Fruit fly (Drosophila melanogaster) whole organism, embryonic: ENCODE results near the gene CG14221.
A peak's percentile ranks its signal among the peaks of the same experiment; 100 is the strongest.

Experiments
- Bdp1 ChIP-seq: fragments of 200-800 bp; sonication (Bioruptor generic); optimal IDR thresholded peaks from 3 replicates; lab custom pipeline; 2016; ENCODE audit warnings: missing biosample characterization, missing genetic modification characterization
- C15 ChIP-seq: fragments of 200-800 bp; sonication (Bioruptor generic); IDR thresholded peaks from 3 replicates; pipeline ENCODE4 v1.3.6; 2022; ENCODE audit warnings: missing biosample characterization, missing genetic modification characterization
- CG1024 ChIP-seq: fragments of 200-800 bp; sonication (Bioruptor generic); IDR thresholded peaks from 2 replicates; pipeline ENCODE4 v1.3.6; 2022; ENCODE audit warnings: missing biosample characterization, missing genetic modification characterization
- CG11560 ChIP-seq: fragments of 200-800 bp; sonication (Bioruptor generic); IDR thresholded peaks from 3 replicates; pipeline ENCODE4 v1.3.6; 2022; ENCODE audit warnings: missing biosample characterization, missing genetic modification characterization
- CG12744 ChIP-seq: fragments of 200-800 bp; sonication (Bioruptor generic); optimal IDR thresholded peaks from 2 replicates; lab custom pipeline; 2016; ENCODE audit warnings: missing biosample characterization, missing genetic modification characterization
- CG12769 ChIP-seq: fragments of 200-800 bp; sonication (Bioruptor generic); optimal IDR thresholded peaks from 2 replicates; lab custom pipeline; 2019; ENCODE audit warnings: missing biosample characterization, mild to moderate bottlenecking, missing genetic modification characterization, moderate library complexity
- CG14050 ChIP-seq: fragments of 200-800 bp; sonication (Bioruptor generic); IDR thresholded peaks from 3 replicates; pipeline ENCODE4 v1.3.6; 2022; ENCODE audit warnings: missing biosample characterization, missing genetic modification characterization
- CG15269 ChIP-seq: fragments of 200-800 bp; sonication (Bioruptor generic); optimal IDR thresholded peaks from 2 replicates; lab custom pipeline; 2018; ENCODE audit warnings: missing biosample characterization, mild to moderate bottlenecking, missing genetic modification characterization, moderate library complexity
- CG1647 ChIP-seq: fragments of 200-800 bp; sonication (Bioruptor generic); optimal IDR thresholded peaks from 3 replicates; lab custom pipeline; 2016; ENCODE audit warnings: missing biosample characterization, missing genetic modification characterization
- CG17359 ChIP-seq: fragments of 200-800 bp; sonication (Bioruptor generic); optimal IDR thresholded peaks from 3 replicates; lab custom pipeline; 2018; ENCODE audit warnings: missing biosample characterization, mild to moderate bottlenecking, missing genetic modification characterization, moderate library complexity
- CG17568 ChIP-seq: fragments of 200-800 bp; sonication (Bioruptor generic); optimal IDR thresholded peaks from 2 replicates; lab custom pipeline; 2018; ENCODE audit warnings: missing biosample characterization, mild to moderate bottlenecking, missing genetic modification characterization, moderate library complexity
- CG2129 ChIP-seq: fragments of 200-800 bp; sonication (Bioruptor generic); IDR thresholded peaks from 2 replicates; pipeline ENCODE4 v1.3.6; 2022; ENCODE audit warnings: missing biosample characterization, missing genetic modification characterization; ENCODE audit not compliant: partially characterized antibody
- CG32767 ChIP-seq: fragments of 200-800 bp; sonication (Bioruptor generic); IDR thresholded peaks from 2 replicates; pipeline ENCODE4 v1.3.6; 2022; ENCODE audit warnings: missing biosample characterization, missing genetic modification characterization
- CG33557 ChIP-seq: fragments of 200-800 bp; sonication (Bioruptor generic); optimal IDR thresholded peaks from 2 replicates; lab custom pipeline; 2019; ENCODE audit warnings: missing biosample characterization, mild to moderate bottlenecking, missing genetic modification characterization, moderate library complexity
- CG34422 ChIP-seq: fragments of 200-800 bp; sonication (Bioruptor generic); IDR thresholded peaks from 3 replicates; pipeline ENCODE4 v1.3.6; 2022; ENCODE audit warnings: missing biosample characterization, missing genetic modification characterization
- CG3726 ChIP-seq: fragments of 200-800 bp; sonication (Bioruptor generic); IDR thresholded peaks from 3 replicates; pipeline ENCODE4, ENCODE4 v1.3.6; 2022; ENCODE audit warnings: missing biosample characterization, missing genetic modification characterization
- CG4360 ChIP-seq: fragments of 200-800 bp; sonication (Bioruptor generic); IDR thresholded peaks from 2 replicates; pipeline ENCODE4 v1.3.6; 2022; ENCODE audit warnings: missing biosample characterization, missing genetic modification characterization
- CG4617 ChIP-seq: fragments of 200-800 bp; sonication (Bioruptor generic); optimal IDR thresholded peaks from 3 replicates; lab custom pipeline; 2016; ENCODE audit warnings: missing biosample characterization, missing genetic modification characterization, borderline replicate concordance
- CG4820 ChIP-seq: fragments of 200-800 bp; sonication (Bioruptor generic); optimal IDR thresholded peaks from 3 replicates; lab custom pipeline; 2016; ENCODE audit warnings: missing biosample characterization, missing genetic modification characterization
- CG6272 ChIP-seq: fragments of 200-800 bp; sonication (Bioruptor generic); IDR thresholded peaks from 2 replicates; pipeline ENCODE4 v1.3.6; 2022; ENCODE audit warnings: missing biosample characterization, missing genetic modification characterization
- CG7839 ChIP-seq: fragments of 200-800 bp; sonication (Bioruptor generic); optimal IDR thresholded peaks from 3 replicates; lab custom pipeline; 2018; ENCODE audit warnings: missing biosample characterization, mild to moderate bottlenecking, missing genetic modification characterization, moderate library complexity
- CG7928 ChIP-seq: fragments of 200-800 bp; sonication (Bioruptor generic); optimal IDR thresholded peaks from 2 replicates; lab custom pipeline; 2017; ENCODE audit warnings: missing biosample characterization, mild to moderate bottlenecking, missing genetic modification characterization
- CG9727 ChIP-seq: fragments of 200-800 bp; sonication (Bioruptor generic); optimal IDR thresholded peaks from 3 replicates; lab custom pipeline; 2017; ENCODE audit warnings: missing biosample characterization, mild to moderate bottlenecking, missing genetic modification characterization
- CG9797 ChIP-seq: fragments of 200-800 bp; sonication (Bioruptor generic); optimal IDR thresholded peaks from 3 replicates; lab custom pipeline; 2018; ENCODE audit warnings: missing biosample characterization, mild to moderate bottlenecking, missing genetic modification characterization
- E2f1 ChIP-seq: fragments of 200-800 bp; sonication (Bioruptor generic); IDR thresholded peaks from 2 replicates; pipeline ENCODE4 v1.3.6; 2022; ENCODE audit warnings: missing biosample characterization, missing genetic modification characterization
- Fer2 ChIP-seq: fragments of 200-800 bp; sonication (Bioruptor generic); optimal IDR thresholded peaks from 2 replicates; lab custom pipeline; 2018; ENCODE audit warnings: missing biosample characterization, mild to moderate bottlenecking, missing genetic modification characterization, moderate library complexity
- Jarid2 ChIP-seq: fragments of 200-800 bp; sonication (Bioruptor generic); optimal IDR thresholded peaks from 3 replicates; lab custom pipeline; 2017; ENCODE audit warnings: mild to moderate bottlenecking, missing biosample characterization, missing genetic modification reagents, missing genetic modification characterization
- Mes4 ChIP-seq: fragments of 200-800 bp; sonication (Bioruptor generic); optimal IDR thresholded peaks from 2 replicates; lab custom pipeline; 2016; ENCODE audit warnings: missing biosample characterization, missing genetic modification characterization
- NK7.1 ChIP-seq: fragments of 200-800 bp; sonication (Bioruptor generic); optimal IDR thresholded peaks from 3 replicates; lab custom pipeline; 2016; ENCODE audit warnings: missing biosample characterization, missing genetic modification characterization
- Nf-YB ChIP-seq: fragments of 200-800 bp; sonication (Bioruptor generic); optimal IDR thresholded peaks from 3 replicates; lab custom pipeline; 2019; ENCODE audit warnings: missing biosample characterization, mild to moderate bottlenecking, missing genetic modification characterization, moderate library complexity
- Pdp1 ChIP-seq, 2 experiments: fragments of 200-800 bp; sonication (Bioruptor generic); optimal IDR thresholded peaks; 3 replicates each; lab custom pipeline; 2016; ENCODE audit warnings: missing biosample characterization in 2 of 2, missing genetic modification characterization in 2 of 2, mild to moderate bottlenecking in 1 of 2, moderate library complexity in 1 of 2
- Scr ChIP-seq: fragments of 200-800 bp; sonication (Bioruptor generic); IDR thresholded peaks from 2 replicates; pipeline ENCODE4 v1.3.6; 2022; ENCODE audit warnings: missing biosample characterization, missing genetic modification characterization; ENCODE audit not compliant: partially characterized antibody
- ac ChIP-seq: fragments of 200-800 bp; sonication (Bioruptor generic); optimal IDR thresholded peaks from 3 replicates; lab custom pipeline; 2017; ENCODE audit warnings: missing biosample characterization, mild to moderate bottlenecking, missing genetic modification characterization
- bab2 ChIP-seq: fragments of 200-800 bp; sonication (Bioruptor generic); optimal IDR thresholded peaks from 2 replicates; lab custom pipeline; 2016; ENCODE audit warnings: missing biosample characterization, missing genetic modification characterization
- dan ChIP-seq: fragments of 200-800 bp; sonication (Bioruptor generic); IDR thresholded peaks from 2 replicates; pipeline ENCODE4 v1.3.6; 2022; ENCODE audit warnings: missing biosample characterization, missing genetic modification characterization
- gem ChIP-seq: fragments of 200-800 bp; sonication (Bioruptor generic); optimal IDR thresholded peaks from 2 replicates; lab custom pipeline; 2019; ENCODE audit warnings: missing biosample characterization, mild to moderate bottlenecking, missing genetic modification characterization, moderate library complexity
- grn ChIP-seq: fragments of 200-800 bp; sonication (Bioruptor generic); optimal IDR thresholded peaks from 3 replicates; lab custom pipeline; 2017; ENCODE audit warnings: missing biosample characterization, missing genetic modification characterization
- hkb ChIP-seq, 2 experiments: fragments of 200-800 bp in 1 of 2; fragments of >200 bp in 1 of 2; sonication (Bioruptor generic) in 1 of 2; IDR thresholded peaks in 1 of 2; optimal IDR thresholded peaks in 1 of 2; 2 replicates each; pipeline versions ENCODE4 v1.3.6 to Lab custom; 2017 to 2022; ENCODE audit warnings: missing biosample characterization in 1 of 2, missing genetic modification characterization in 1 of 2
- knrl ChIP-seq: fragments of 200-800 bp; sonication (Bioruptor generic); IDR thresholded peaks from 3 replicates; pipeline ENCODE4 v1.3.6; 2022; ENCODE audit warnings: missing biosample characterization, missing genetic modification characterization; ENCODE audit not compliant: partially characterized antibody
- lilli ChIP-seq: fragments of 200-800 bp; sonication (Bioruptor generic); optimal IDR thresholded peaks from 3 replicates; lab custom pipeline; 2016; ENCODE audit warnings: missing biosample characterization, missing genetic modification characterization
- luna ChIP-seq: fragments of 200-800 bp; sonication (Bioruptor generic); optimal IDR thresholded peaks from 2 replicates; lab custom pipeline; 2016; ENCODE audit warnings: missing biosample characterization, missing genetic modification characterization
- mam ChIP-seq: fragments of 200-800 bp; sonication (Bioruptor generic); optimal IDR thresholded peaks from 3 replicates; lab custom pipeline; 2016; ENCODE audit warnings: missing biosample characterization, missing genetic modification characterization
- mld ChIP-seq: fragments of 200-800 bp; sonication (Bioruptor generic); IDR thresholded peaks from 3 replicates; pipeline ENCODE4 v1.3.6; 2022; ENCODE audit warnings: missing biosample characterization, missing genetic modification characterization; ENCODE audit not compliant: partially characterized antibody
- onecut ChIP-seq: fragments of 200-800 bp; sonication (Bioruptor generic); IDR thresholded peaks from 2 replicates; pipeline ENCODE4 v1.3.6; 2022; ENCODE audit warnings: missing biosample characterization, missing genetic modification characterization
- pb ChIP-seq: fragments of 200-800 bp; sonication (Bioruptor generic); optimal IDR thresholded peaks from 3 replicates; lab custom pipeline; 2016; ENCODE audit warnings: missing biosample characterization, missing genetic modification characterization
- sima ChIP-seq: fragments of 200-800 bp; sonication (Bioruptor generic); optimal IDR thresholded peaks from 2 replicates; lab custom pipeline; 2016; ENCODE audit warnings: missing biosample characterization, missing genetic modification characterization
- slbo ChIP-seq: fragments of 200-800 bp; sonication (Bioruptor generic); IDR thresholded peaks from 2 replicates; pipeline ENCODE4 v1.3.6; 2022; ENCODE audit warnings: missing biosample characterization, missing genetic modification characterization
- ttk ChIP-seq: fragments of 200-800 bp; sonication (Bioruptor generic); IDR thresholded peaks from 2 replicates; pipeline ENCODE4 v2.1.2; 2022; ENCODE audit warnings: missing biosample characterization, missing genetic modification characterization
- twi ChIP-seq: fragments of 200-800 bp; optimal IDR thresholded peaks from 2 replicates; lab custom pipeline; 2019; ENCODE audit warnings: missing biosample characterization, mild to moderate bottlenecking, missing genetic modification characterization, moderate library complexity

The CG14221 gene

DNA sequence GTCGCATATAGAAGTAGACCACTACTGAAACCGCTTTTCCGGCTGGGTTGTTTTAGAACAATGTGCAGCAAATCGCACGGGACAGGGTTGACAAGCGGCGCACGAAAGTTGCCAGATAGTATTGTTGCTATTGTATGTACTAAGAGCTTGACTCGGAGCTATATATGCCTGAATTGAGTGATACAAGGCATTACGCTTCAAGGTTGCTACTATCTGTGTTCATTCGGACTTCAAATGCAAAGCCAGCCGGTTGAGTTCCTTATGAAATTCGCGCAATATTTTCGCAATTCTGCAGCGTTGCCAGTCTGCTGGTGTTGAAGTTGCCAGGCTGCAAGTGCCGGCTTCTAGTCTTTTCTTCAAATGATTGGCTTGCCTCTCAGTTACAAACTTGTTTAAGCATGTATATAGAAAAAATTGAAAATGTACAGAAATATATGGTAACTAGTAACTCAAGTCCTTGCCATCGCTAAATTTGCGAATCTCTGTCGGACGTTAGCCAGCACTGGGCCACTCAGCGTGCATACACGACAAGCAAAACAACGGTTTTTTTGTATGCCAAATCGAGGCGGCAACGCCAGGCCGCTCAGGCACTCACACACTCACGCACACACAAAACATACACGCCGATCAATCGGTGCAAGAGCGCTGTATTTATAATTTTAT lies 30.8 kb upstream of the CG14221 start, which contains the start of the genes Ranbp21 and Elys (continued):
- no peak for TF ChIP-seq ac (GFP tag; lab: Kevin White, UChicago)
- peak; percentile 42 for TF ChIP-seq CG1647 (GFP tag; lab: Kevin White, UChicago)
- peak; percentile 20 for TF ChIP-seq CG4617
- no peak for TF ChIP-seq CG32767 (GFP tag; lab: Robert Waterston, UW)
- peak; percentile 68 for TF ChIP-seq bab2 (GFP tag; lab: Kevin White, UChicago)
- TF ChIP-seq mld (GFP tag; lab: Robert Waterston, UW): no peak
- TF ChIP-seq gem: no peak
- TF ChIP-seq CG4360 (GFP tag; lab: Robert Waterston, UW): no peak
- TF ChIP-seq hkb (optimal IDR thresholded peaks at IDR 0.05; lab: Kevin White, UChicago): peak; percentile 72
- peak; percentile 53; the same call in 1 of the 2 replicates for TF ChIP-seq hkb (GFP tag; IDR thresholded peaks at IDR 0.05; lab: Robert Waterston, UW)
- no peak for TF ChIP-seq Jarid2 (GFP tag; lab: Kevin White, UChicago)
- peak; percentile 44 to 61 for TF ChIP-seq Pdp1 (GFP tag; optimal IDR thresholded peaks at IDR 0.05; lab: Kevin White, UChicago)
- peak; percentile 24; the same call in 1 of the 2 replicates for TF ChIP-seq onecut (GFP tag; lab: Robert Waterston, UW)
- 0 out of 2 replicates have a peak, but pooled peaks have one; percentile 30 for TF ChIP-seq dan (GFP tag; lab: Robert Waterston, UW)
- peak; percentile 63 for TF ChIP-seq CG34422 (GFP tag; lab: Robert Waterston, UW)
- peak; percentile 51; the same call in 1 of the 2 replicates for TF ChIP-seq ttk (GFP tag; lab: Robert Waterston, UW)
- TF ChIP-seq knrl (GFP tag; lab: Robert Waterston, UW): peak; percentile 61
- no peak for TF ChIP-seq CG7839 (tag; lab: Kevin White, UChicago)
- TF ChIP-seq CG7928: no peak
- no peak for TF ChIP-seq Nf-YB (GFP tag; lab: Kevin White, UChicago)
- TF ChIP-seq CG9727 (GFP tag; lab: Kevin White, UChicago): peak; percentile 59
- TF ChIP-seq twi (tag; lab: Kevin White, UChicago): no peak
- TF ChIP-seq CG15269 (tag; lab: Kevin White, UChicago): no peak
- peak; percentile 31; the same call in 1 of the 2 replicates for TF ChIP-seq CG1024 (GFP tag; lab: Robert Waterston, UW)
- TF ChIP-seq CG17359: no peak
- no peak for TF ChIP-seq CG12769 (tag; lab: Kevin White, UChicago)
- TF ChIP-seq CG14050: no peak
- peak; percentile 50 for TF ChIP-seq Scr (GFP tag; lab: Robert Waterston, UW)
- TF ChIP-seq Mes4 (GFP tag; lab: Kevin White, UChicago): peak; percentile 61
- no peak for TF ChIP-seq pb (GFP tag; lab: Kevin White, UChicago)
- no peak for TF ChIP-seq CG3726 (GFP tag; lab: Robert Waterston, UW)
- TF ChIP-seq slbo (GFP tag; lab: Robert Waterston, UW): peak; percentile 77
- TF ChIP-seq E2f1 (GFP tag; lab: Robert Waterston, UW): peak; percentile 42; the same call in 1 of the 2 replicates
- TF ChIP-seq CG17568 (GFP tag; lab: Kevin White, UChicago): no peak
- no peak for TF ChIP-seq grn (GFP tag; lab: Kevin White, UChicago)
- TF ChIP-seq CG9797: peak; percentile 40
- TF ChIP-seq CG2129 (GFP tag; lab: Robert Waterston, UW): no peak
- TF ChIP-seq NK7.1: peak; percentile 36
- TF ChIP-seq lilli (GFP tag; lab: Kevin White, UChicago): peak; percentile 69
- TF ChIP-seq CG11560 (tag; lab: Robert Waterston, UW): peak; percentile 37; the same call in 1 of the 3 replicates
- no peak for TF ChIP-seq C15 (GFP tag; lab: Robert Waterston, UW)
- peak; percentile 7 for TF ChIP-seq CG33557
- peak; percentile 41 for TF ChIP-seq Bdp1 (GFP tag; lab: Kevin White, UChicago)
- TF ChIP-seq luna (GFP tag; lab: Kevin White, UChicago): no peak
- peak; percentile 16 for TF ChIP-seq CG4820 (GFP tag; lab: Kevin White, UChicago)
- no peak for TF ChIP-seq Fer2 (tag; lab: Kevin White, UChicago)
- TF ChIP-seq CG12744: peak; percentile 21
- peak; percentile 66 for TF ChIP-seq mam
- TF ChIP-seq CG6272 (GFP tag; lab: Robert Waterston, UW): peak; percentile 40; the same call in 1 of the 2 replicates
- no peak for TF ChIP-seq sima (GFP tag; lab: Kevin White, UChicago)
